Worm (Caenorhabditis elegans) whole organism, early embryonic: ENCODE measurements around the gene ZK813.1.

Experiments
- hmbx-1 ChIP-seq: sonication (generic microtip); optimal IDR thresholded peaks from 2 replicates; lab custom pipeline; 2016; ENCODE audit warnings: mild to moderate bottlenecking, missing genetic modification characterization, missing compliant biosample characterization
- scrt-1 ChIP-seq: fragments of 200-800 bp; sonication (Bioruptor generic); IDR thresholded peaks from 2 replicates; pipeline ENCODE4 v1.3.6; 2022; ENCODE audit warnings: missing genetic modification characterization, missing compliant biosample characterization

ce11 chrX:3488993-3489392 lies 42.9 kb downstream of the ZK813.1 start, which contains the start of gene C12D12.3:
- TF ChIP-seq hmbx-1 (tag; lab: Kevin White, UChicago): no peak
- TF ChIP-seq scrt-1 (GFP tag; lab: Robert Waterston, UW): no peak
